Fruit fly (Drosophila melanogaster) whole organism, embryonic: ENCODE data around the gene Hr38.

Experiments used
- CG14860 ChIP-seq: fragments of 200-800 bp; sonication (Bioruptor generic); IDR thresholded peaks from 3 replicates; pipeline ENCODE4 v1.3.6; 2022; ENCODE audit warnings: missing biosample characterization, missing genetic modification characterization; ENCODE audit not compliant: partially characterized antibody
- NFAT ChIP-seq: fragments of 200-800 bp; sonication (Bioruptor generic); IDR thresholded peaks from 2 replicates; pipeline ENCODE4 v1.3.6; 2022; ENCODE audit warnings: missing biosample characterization, missing genetic modification characterization
- Rx ChIP-seq: fragments of 200-800 bp; sonication (Bioruptor generic); IDR thresholded peaks from 2 replicates; pipeline ENCODE4 v1.3.6; 2022; ENCODE audit warnings: missing biosample characterization, missing genetic modification characterization
- crol ChIP-seq: fragments of 200-800 bp; sonication (Bioruptor generic); IDR thresholded peaks from 2 replicates; pipeline ENCODE4 v1.3.6; 2022; ENCODE audit warnings: missing biosample characterization, missing genetic modification characterization
- nom ChIP-seq: fragments of 200-800 bp; sonication (Bioruptor generic); optimal IDR thresholded peaks from 2 replicates; lab custom pipeline; 2017; ENCODE audit warnings: missing biosample characterization, missing genetic modification characterization, mild to moderate bottlenecking, moderate library complexity, missing genetic modification reagents
- slbo ChIP-seq: fragments of 200-800 bp; sonication (Bioruptor generic); IDR thresholded peaks from 2 replicates; pipeline ENCODE4 v1.3.6; 2022; ENCODE audit warnings: missing biosample characterization, missing genetic modification characterization

DNA sequence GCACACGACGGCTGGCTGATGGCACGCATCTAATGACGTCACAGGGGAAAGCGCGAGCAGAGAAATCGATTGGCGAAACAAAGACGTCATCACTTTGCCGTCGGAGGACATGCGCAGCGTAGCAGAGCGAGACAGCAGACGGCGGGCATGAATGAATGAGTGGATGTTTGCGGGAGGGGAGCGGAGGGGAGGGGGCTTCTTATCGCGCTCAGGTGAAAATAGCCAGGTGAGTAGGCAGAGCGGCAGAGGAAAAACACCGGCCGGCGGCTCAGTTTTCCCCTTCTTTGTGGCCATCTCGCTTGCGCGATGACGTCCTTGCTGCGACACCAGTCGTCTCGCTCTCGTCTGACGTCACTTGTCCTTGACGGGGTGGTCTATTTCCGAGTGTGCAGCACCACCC is 5.6 kb upstream of the Hr38 start:
- TF ChIP-seq slbo (no peak), crol (GFP tag; lab: Robert Waterston, UW) (peak; percentile 88), Rx (no peak), NFAT (GFP tag; lab: Robert Waterston, UW) (no peak), CG14860 (no peak), nom (GFP tag; lab: Kevin White, UChicago) (no peak)
